Worm (Caenorhabditis elegans) whole organism, young adult: ENCODE results near the gene exos-1.

Experiments
- B0035.1 ChIP-seq: sonication (generic microtip); optimal IDR thresholded peaks from 2 replicates; lab custom pipeline; 2016; ENCODE audit warnings: missing genetic modification characterization, mild to moderate bottlenecking, missing compliant biosample characterization, missing genotype, missing genetic modification reagents
- C17E4.6 ChIP-seq: fragments of 200-800 bp; sonication (Bioruptor generic); IDR thresholded peaks from 2 replicates; pipeline ENCODE4 v1.3.6; 2022; ENCODE audit warnings: missing genetic modification reagents, missing genetic modification characterization, missing compliant biosample characterization
- F49E8.2 ChIP-seq: sonication (generic microtip); optimal IDR thresholded peaks from 3 replicates; lab custom pipeline; 2017; ENCODE audit warnings: missing genetic modification characterization, mild to moderate bottlenecking, missing compliant biosample characterization, antibody characterized with exemption, moderate library complexity; ENCODE audit not compliant: insufficient read depth
- F52B5.7 ChIP-seq: sonication (generic microtip); optimal IDR thresholded peaks from 2 replicates; lab custom pipeline; 2016; ENCODE audit warnings: mild to moderate bottlenecking, missing genetic modification characterization, missing compliant biosample characterization
- T07F8.4 ChIP-seq: sonication (generic microtip); optimal IDR thresholded peaks from 2 replicates; lab custom pipeline; 2016; ENCODE audit warnings: mild to moderate bottlenecking, missing genetic modification characterization, moderate library complexity, missing compliant biosample characterization
- Y56A3A.18 ChIP-seq: fragments of 200-800 bp; sonication (Bioruptor generic); IDR thresholded peaks from 2 replicates; pipeline ENCODE4 v1.3.6; 2022; ENCODE audit warnings: missing genetic modification reagents, missing genetic modification characterization, missing compliant biosample characterization
- Y95B8A.8 ChIP-seq: fragments of 200-800 bp; sonication (Bioruptor generic); IDR thresholded peaks from 2 replicates; pipeline ENCODE4 v1.3.6; 2022; ENCODE audit warnings: missing genetic modification reagents, missing genetic modification characterization, missing compliant biosample characterization
- ZK185.1 ChIP-seq: sonication (generic microtip); optimal IDR thresholded peaks from 2 replicates; lab custom pipeline; 2016; ENCODE audit warnings: mild to moderate bottlenecking, missing genetic modification characterization, missing compliant biosample characterization; ENCODE audit not compliant: poor library complexity, severe bottlenecking
- aptf-2 ChIP-seq: fragments of 200-800 bp; sonication (Bioruptor generic); conservative IDR thresholded peaks from 2 replicates; pipeline ENCODE4 v1.3.6; 2022; ENCODE audit warnings: missing genetic modification reagents, missing genetic modification characterization, missing compliant biosample characterization
- bed-1 ChIP-seq: fragments of 200-800 bp; sonication (Bioruptor generic); IDR thresholded peaks from 2 replicates; pipeline ENCODE4 v1.3.6; 2022; ENCODE audit warnings: missing genetic modification reagents, missing genetic modification characterization, missing compliant biosample characterization
- bed-2 ChIP-seq: fragments of 200-800 bp; sonication (Bioruptor generic); IDR thresholded peaks from 2 replicates; pipeline ENCODE4 v1.3.6; 2022; ENCODE audit warnings: missing genetic modification reagents, missing genetic modification characterization, missing compliant biosample characterization
- cebp-1 ChIP-seq, 2 experiments: fragments of 200-800 bp in 1 of 2; sonication (Bioruptor generic) in 1 of 2; sonication (generic microtip) in 1 of 2; IDR thresholded peaks in 1 of 2; optimal IDR thresholded peaks in 1 of 2; 2 replicates each; pipeline versions ENCODE4 v1.3.6 to Lab custom; 2017 to 2022; ENCODE audit warnings: missing compliant biosample characterization in 2 of 2, missing genetic modification characterization in 2 of 2, mild to moderate bottlenecking in 1 of 2, missing genetic modification reagents in 1 of 2, moderate library complexity in 1 of 2
- cebp-2 ChIP-seq: fragments of 200-800 bp; sonication (Bioruptor generic); IDR thresholded peaks from 2 replicates; pipeline ENCODE4 v1.3.6; 2022; ENCODE audit warnings: missing genetic modification characterization, missing compliant biosample characterization
- ceh-27 ChIP-seq: fragments of 200-800 bp; sonication (Bioruptor generic); optimal IDR thresholded peaks from 2 replicates; lab custom pipeline; 2018; ENCODE audit warnings: mild to moderate bottlenecking, missing genetic modification characterization, moderate library complexity, missing compliant biosample characterization
- ceh-79 ChIP-seq: sonication (generic microtip); optimal IDR thresholded peaks from 2 replicates; lab custom pipeline; 2017; ENCODE audit warnings: mild to moderate bottlenecking, missing genetic modification characterization, missing compliant biosample characterization
- ekl-4 ChIP-seq: fragments of 200-800 bp; sonication (Bioruptor generic); IDR thresholded peaks from 2 replicates; pipeline ENCODE4 v1.3.6; 2022; ENCODE audit warnings: missing genetic modification reagents, missing genetic modification characterization, missing compliant biosample characterization
- let-607 ChIP-seq, 2 experiments: fragments of 200-800 bp in 1 of 2; sonication (Bioruptor generic) in 1 of 2; sonication (generic microtip) in 1 of 2; optimal IDR thresholded peaks; 2 replicates each; lab custom pipeline; 2016 to 2018; ENCODE audit warnings: mild to moderate bottlenecking in 2 of 2, missing compliant biosample characterization in 2 of 2, missing genetic modification characterization in 2 of 2, moderate library complexity in 2 of 2, missing genotype in 1 of 2
- lin-40 ChIP-seq: sonication (generic microtip); optimal IDR thresholded peaks from 2 replicates; lab custom pipeline; 2016; ENCODE audit warnings: missing genetic modification characterization, mild to moderate bottlenecking, missing compliant biosample characterization, missing genotype, missing genetic modification reagents
- lin-54 ChIP-seq: fragments of 200-800 bp; sonication (Bioruptor generic); optimal IDR thresholded peaks from 2 replicates; lab custom pipeline; 2018; ENCODE audit warnings: mild to moderate bottlenecking, missing genetic modification characterization, missing compliant biosample characterization
- lsl-1 ChIP-seq: fragments of 200-800 bp; sonication (Bioruptor generic); optimal IDR thresholded peaks from 2 replicates; lab custom pipeline; 2018; ENCODE audit warnings: mild to moderate bottlenecking, missing genetic modification characterization, moderate library complexity, missing compliant biosample characterization
- madf-3 ChIP-seq: fragments of 200-800 bp; sonication (Bioruptor generic); IDR thresholded peaks from 2 replicates; pipeline ENCODE4 v1.3.6; 2022; ENCODE audit warnings: missing genetic modification reagents, missing genetic modification characterization, missing compliant biosample characterization
- madf-6 ChIP-seq: fragments of 200-800 bp; sonication (Bioruptor generic); IDR thresholded peaks from 2 replicates; pipeline ENCODE4 v1.3.6; 2022; ENCODE audit warnings: missing genetic modification reagents, missing genetic modification characterization, missing compliant biosample characterization
- madf-8 ChIP-seq: fragments of 200-800 bp; sonication (Bioruptor generic); conservative IDR thresholded peaks from 2 replicates; pipeline ENCODE4 v1.3.6; 2022; ENCODE audit warnings: missing genetic modification reagents, missing genetic modification characterization, missing compliant biosample characterization
- mcd-1 ChIP-seq: fragments of 200-800 bp; sonication (Bioruptor generic); IDR thresholded peaks from 2 replicates; pipeline ENCODE4 v1.3.6; 2022; ENCODE audit warnings: missing genetic modification reagents, missing genetic modification characterization, missing compliant biosample characterization
- nfya-1 ChIP-seq: sonication (generic microtip); optimal IDR thresholded peaks from 2 replicates; lab custom pipeline; 2017; ENCODE audit warnings: antibody characterized with exemption, missing compliant biosample characterization, missing genetic modification characterization, borderline replicate concordance; ENCODE audit not compliant: insufficient read depth
- nfya-2 ChIP-seq: fragments of 200-800 bp; sonication (Bioruptor generic); IDR thresholded peaks from 2 replicates; pipeline ENCODE4 v1.3.6; 2022; ENCODE audit warnings: missing genetic modification reagents, missing genetic modification characterization, missing compliant biosample characterization
- nhr-80 ChIP-seq: sonication (generic microtip); optimal IDR thresholded peaks from 2 replicates; lab custom pipeline; 2016; ENCODE audit warnings: missing genetic modification characterization, missing compliant biosample characterization
- repo-1 ChIP-seq: sonication (generic microtip); optimal IDR thresholded peaks from 2 replicates; lab custom pipeline; 2017; ENCODE audit warnings: mild to moderate bottlenecking, missing genetic modification characterization, missing compliant biosample characterization
- rpc-1 ChIP-seq, 2 experiments: fragments of 150-350 bp in 1 of 2; sonication (generic microtip) in 1 of 2; optimal IDR thresholded peaks; 2 replicates each; lab custom pipeline; 2014 to 2018; ENCODE audit warnings: missing biosample characterization in 1 of 2, missing genetic modification characterization in 1 of 2, missing genetic modification reagents in 1 of 2, missing genotype in 1 of 2
- sdz-38 ChIP-seq: sonication (generic microtip); optimal IDR thresholded peaks from 2 replicates; lab custom pipeline; 2016; ENCODE audit warnings: missing genotype, missing genetic modification characterization, missing compliant biosample characterization
- snpc-1.1 ChIP-seq: sonication (generic microtip); optimal IDR thresholded peaks from 2 replicates; lab custom pipeline; 2017; ENCODE audit warnings: missing genetic modification characterization, mild to moderate bottlenecking, missing compliant biosample characterization, antibody characterized with exemption, moderate library complexity, missing genotype, missing genetic modification reagents; ENCODE audit not compliant: insufficient read depth
- snpc-1.3 ChIP-seq: sonication (generic microtip); optimal IDR thresholded peaks from 2 replicates; lab custom pipeline; 2017; ENCODE audit warnings: missing genetic modification characterization, mild to moderate bottlenecking, missing compliant biosample characterization, antibody characterized with exemption, moderate library complexity, missing genotype, missing genetic modification reagents; ENCODE audit not compliant: insufficient read depth
- tbp1 ChIP-seq: fragments of 200-800 bp; sonication (Bioruptor generic); optimal IDR thresholded peaks from 2 replicates; lab custom pipeline; 2018; ENCODE audit warnings: mild to moderate bottlenecking, missing genetic modification characterization, missing compliant biosample characterization
- tlf-1 ChIP-seq: fragments of 200-800 bp; sonication (Bioruptor generic); optimal IDR thresholded peaks from 2 replicates; lab custom pipeline; 2018; ENCODE audit warnings: mild to moderate bottlenecking, missing genetic modification characterization, missing compliant biosample characterization
- zfh-2 ChIP-seq: fragments of 200-800 bp; sonication (Bioruptor generic); conservative IDR thresholded peaks from 2 replicates; pipeline ENCODE4 v1.3.6; 2022; ENCODE audit warnings: missing genetic modification reagents, missing genetic modification characterization, missing compliant biosample characterization
- ztf-18 ChIP-seq: sonication (generic microtip); optimal IDR thresholded peaks from 2 replicates; lab custom pipeline; 2016; ENCODE audit warnings: missing genotype, mild to moderate bottlenecking, missing genetic modification characterization, missing compliant biosample characterization
- ztf-22 ChIP-seq: fragments of 200-800 bp; sonication (Bioruptor generic); optimal IDR thresholded peaks from 2 replicates; lab custom pipeline; 2018; ENCODE audit warnings: mild to moderate bottlenecking, missing genetic modification characterization, moderate library complexity, missing compliant biosample characterization

Gene exos-1

ce11 chrIII:11036640-11037039, 27.8 kb downstream of the exos-1 start, which contains the start of gene spat-2:
spat-2 (plus strand) TSS chrIII:11036940.
- no peak for TF ChIP-seq ZK185.1 (tag; lab: Kevin White, UChicago)
- TF ChIP-seq F49E8.2: no peak
- no peak for TF ChIP-seq nfya-1 (tag; lab: Kevin White, UChicago)
- TF ChIP-seq cebp-2 (GFP tag; lab: Robert Waterston, UW): no peak
- no peak for TF ChIP-seq snpc-1.3
- TF ChIP-seq F52B5.7: no peak
- TF ChIP-seq ceh-27 (GFP tag; lab: Kevin White, UChicago): no peak
- TF ChIP-seq tlf-1 (GFP tag; lab: Kevin White, UChicago): no peak
- TF ChIP-seq nfya-2 (GFP tag; lab: Robert Waterston, UW): no peak
- TF ChIP-seq ztf-18: no peak

- TF ChIP-seq mcd-1 (GFP tag; lab: Robert Waterston, UW) (0 out of 2 replicates have a peak, but pooled peaks have one; percentile 10), zfh-2 (GFP tag; lab: Robert Waterston, UW) (0 out of 2 replicates have a peak, but pooled peaks have one; percentile 23), ceh-79 (tag; lab: Kevin White, UChicago) (no peak)
Observed at ce11 chrIII:11039250-11039649, 30.4 kb downstream of the exos-1 start.

- TF ChIP-seq nhr-80 (tag; lab: Kevin White, UChicago) (peak; percentile 29), bed-1 (no peak)
- TF ChIP-seq, all 124 proteins: peak for 1
Observed at ce11 chrIII:11040606-11041005, 31.8 kb downstream of the exos-1 start.

ce11 chrIII:11045196-11045595, 36.4 kb downstream of the exos-1 start:
- TF ChIP-seq zfh-2 (GFP tag; lab: Robert Waterston, UW) (peak; percentile 69), madf-8 (GFP tag; lab: Robert Waterston, UW) (no peak)

- no peak for TF ChIP-seq tbp1 (GFP tag; lab: Kevin White, UChicago)
- TF ChIP-seq nhr-80 (tag; lab: Kevin White, UChicago): peak; percentile 76
- TF ChIP-seq bed-2 (GFP tag; lab: Robert Waterston, UW): no peak
- no peak for TF ChIP-seq cebp-1 (GFP tag; IDR thresholded peaks at IDR 0.05; lab: Robert Waterston, UW)
- peak; percentile 2 for TF ChIP-seq cebp-1 (tag; optimal IDR thresholded peaks at IDR 0.05; lab: Kevin White, UChicago)
- no peak for TF ChIP-seq snpc-1.1 (tag; lab: Kevin White, UChicago)
Observed at ce11 chrIII:11046549-11046948, 37.7 kb downstream of the exos-1 start.

ce11 chrIII:11050658-11051118, 41.8 kb downstream of the exos-1 start:
- TF ChIP-seq madf-3 (GFP tag; lab: Robert Waterston, UW) (no peak), aptf-2 (GFP tag; lab: Robert Waterston, UW) (no peak), nhr-80 (tag; lab: Kevin White, UChicago) (peak; percentile 34), ztf-22 (no peak), Y56A3A.18 (GFP tag; lab: Robert Waterston, UW) (no peak), repo-1 (tag; lab: Kevin White, UChicago) (no peak), Y95B8A.8 (GFP tag; lab: Robert Waterston, UW) (no peak), T07F8.4 (tag; lab: Kevin White, UChicago) (no peak), C17E4.6 (GFP tag; lab: Robert Waterston, UW) (no peak), lin-40 (tag; lab: Kevin White, UChicago) (peak; percentile 32), let-607 (tag; optimal IDR thresholded peaks at IDR 0.05; lab: Kevin White, UChicago) (no peak), snpc-1.3 (no peak), tbp1 (GFP tag; lab: Kevin White, UChicago) (peak; percentile 13), ekl-4 (GFP tag; lab: Robert Waterston, UW) (no peak), B0035.1 (tag; lab: Kevin White, UChicago) (no peak), madf-6 (GFP tag; lab: Robert Waterston, UW) (no peak), lsl-1 (no peak), sdz-38 (no peak), lin-54 (GFP tag; lab: Kevin White, UChicago) (no peak), rpc-1 (optimal IDR thresholded peaks at IDR 0.05; lab: Kevin White, UChicago) (no peak), rpc-1 (tag; optimal IDR thresholded peaks at IDR 0.05; lab: Kevin White, UChicago) (no peak)
